Fruit fly (Drosophila melanogaster) whole organism, prepupa: ENCODE measurements around the gene CG6508.

Experiments
- CG11294 ChIP-seq: fragments of 200-800 bp; sonication (Bioruptor generic); IDR thresholded peaks from 2 replicates; pipeline ENCODE4 v1.3.6; 2022; ENCODE audit warnings: missing biosample characterization, missing genetic modification characterization
- CG3032 ChIP-seq: fragments of 200-800 bp; optimal IDR thresholded peaks from 2 replicates; lab custom pipeline; 2019; ENCODE audit warnings: missing biosample characterization, mild to moderate bottlenecking, missing genetic modification characterization, moderate library complexity

DNA sequence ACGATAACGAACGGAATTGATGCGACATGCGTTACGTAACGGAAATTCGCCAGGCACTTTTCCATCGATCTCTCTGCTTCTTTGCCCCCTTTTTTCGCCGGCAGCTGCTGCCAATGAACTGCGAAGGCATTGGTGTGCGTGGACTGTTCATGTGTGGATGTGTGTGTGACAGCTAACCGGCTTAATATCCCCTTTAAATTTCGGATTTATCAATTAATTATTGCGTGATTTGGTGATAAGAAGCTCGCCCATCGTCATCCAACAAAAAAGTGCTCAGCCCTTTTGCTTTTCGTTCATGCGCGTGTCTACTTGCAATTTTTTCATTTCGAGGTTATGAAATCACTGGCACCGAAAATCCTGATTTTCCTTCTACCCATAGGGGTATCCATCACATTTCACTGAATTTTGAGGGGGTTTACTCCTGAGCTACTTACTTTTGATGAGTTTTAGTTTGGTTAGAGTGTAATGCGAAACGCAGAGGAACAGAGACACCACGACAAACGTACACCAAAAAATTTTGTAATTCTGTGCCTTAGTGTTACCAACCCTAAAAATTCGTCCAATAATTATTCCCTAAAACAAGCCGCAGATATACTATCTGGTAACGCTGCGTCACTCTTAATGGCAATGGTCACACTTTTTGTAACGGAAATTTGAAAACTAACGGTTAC lies 31.5 kb downstream of the CG6508 start, which contains the start of gene porin:
- no peak for TF ChIP-seq CG3032
- TF ChIP-seq CG11294: no peak
